Fruit fly (Drosophila melanogaster) whole organism, embryonic: Measurements from ENCODE around the gene CG5254.
A peak's percentile ranks its signal among the peaks of the same experiment; 100 is the strongest.

Experiments
- ATbp ChIP-seq: fragments of 200-800 bp; sonication (Bioruptor generic); optimal IDR thresholded peaks from 2 replicates; lab custom pipeline; 2017; ENCODE audit warnings: missing biosample characterization, mild to moderate bottlenecking, missing genetic modification characterization, missing genetic modification reagents
- Ada2b ChIP-seq: fragments of 200-800 bp; sonication (Bioruptor generic); IDR thresholded peaks from 2 replicates; pipeline ENCODE4 v1.3.6; 2022; ENCODE audit warnings: missing biosample characterization, missing genetic modification characterization
- Adf1 ChIP-seq: fragments of 200-800 bp; sonication (Bioruptor generic); IDR thresholded peaks from 2 replicates; pipeline ENCODE4 v1.3.6; 2022; ENCODE audit warnings: missing biosample characterization, missing genetic modification characterization
- Atf3 ChIP-seq: fragments of 200-800 bp; sonication (Bioruptor generic); optimal IDR thresholded peaks from 3 replicates; lab custom pipeline; 2016; ENCODE audit warnings: missing biosample characterization, missing genetic modification characterization
- Atf6 ChIP-seq: fragments of 200-800 bp; sonication (Bioruptor generic); IDR thresholded peaks from 2 replicates; pipeline ENCODE4 v1.3.6; 2022; ENCODE audit warnings: missing biosample characterization, missing genetic modification characterization
- Bteb2 ChIP-seq: fragments of 200-800 bp; sonication (Bioruptor generic); optimal IDR thresholded peaks from 2 replicates; lab custom pipeline; 2016; ENCODE audit warnings: missing biosample characterization, missing genetic modification characterization
- C15 ChIP-seq: fragments of 200-800 bp; sonication (Bioruptor generic); IDR thresholded peaks from 3 replicates; pipeline ENCODE4 v1.3.6; 2022; ENCODE audit warnings: missing biosample characterization, missing genetic modification characterization
- CG1024 ChIP-seq: fragments of 200-800 bp; sonication (Bioruptor generic); IDR thresholded peaks from 2 replicates; pipeline ENCODE4 v1.3.6; 2022; ENCODE audit warnings: missing biosample characterization, missing genetic modification characterization
- CG10979 ChIP-seq: fragments of 200-800 bp; sonication (Bioruptor generic); optimal IDR thresholded peaks from 2 replicates; lab custom pipeline; 2018; ENCODE audit warnings: missing biosample characterization, mild to moderate bottlenecking, missing genetic modification characterization, moderate library complexity
- CG11695 ChIP-seq: fragments of 200-800 bp; sonication (Bioruptor generic); IDR thresholded peaks from 3 replicates; pipeline ENCODE4 v1.3.6; 2022; ENCODE audit warnings: missing biosample characterization, missing genetic modification characterization
- CG12942 ChIP-seq: fragments of 200-800 bp; sonication (Bioruptor generic); optimal IDR thresholded peaks from 3 replicates; lab custom pipeline; 2016; ENCODE audit warnings: missing biosample characterization, missing genetic modification characterization
- CG13296 ChIP-seq: fragments of 200-800 bp; sonication (Bioruptor generic); optimal IDR thresholded peaks from 3 replicates; lab custom pipeline; 2018; ENCODE audit warnings: missing biosample characterization, mild to moderate bottlenecking, missing genetic modification characterization
- CG14710 ChIP-seq: fragments of 200-800 bp; sonication (Bioruptor generic); optimal IDR thresholded peaks from 3 replicates; lab custom pipeline; 2019; ENCODE audit warnings: missing biosample characterization, mild to moderate bottlenecking, missing genetic modification characterization, moderate library complexity
- CG15601 ChIP-seq: fragments of 200-800 bp; sonication (Bioruptor generic); optimal IDR thresholded peaks from 3 replicates; lab custom pipeline; 2019; ENCODE audit warnings: missing biosample characterization, mild to moderate bottlenecking, missing genetic modification characterization, moderate library complexity
- CG1603 ChIP-seq: fragments of 200-800 bp; sonication (Bioruptor generic); optimal IDR thresholded peaks from 2 replicates; lab custom pipeline; 2019; ENCODE audit warnings: missing biosample characterization, mild to moderate bottlenecking, missing genetic modification characterization, moderate library complexity
- CG1647 ChIP-seq: fragments of 200-800 bp; sonication (Bioruptor generic); optimal IDR thresholded peaks from 3 replicates; lab custom pipeline; 2016; ENCODE audit warnings: missing biosample characterization, missing genetic modification characterization
- CG16813 ChIP-seq: fragments of 200-800 bp; sonication (Bioruptor generic); IDR thresholded peaks from 3 replicates; pipeline ENCODE4 v1.3.6; 2022; ENCODE audit warnings: missing biosample characterization, missing genetic modification characterization; ENCODE audit not compliant: partially characterized antibody
- CG3065 ChIP-seq: fragments of 200-800 bp; sonication (Bioruptor generic); optimal IDR thresholded peaks from 2 replicates; lab custom pipeline; 2016; ENCODE audit warnings: missing biosample characterization, missing genetic modification characterization
- CG34224 ChIP-seq: fragments of 200-800 bp; sonication (Bioruptor generic); IDR thresholded peaks from 3 replicates; pipeline ENCODE4 v1.3.6; 2022; ENCODE audit warnings: missing biosample characterization, missing genetic modification characterization; ENCODE audit not compliant: partially characterized antibody
- CG5180 ChIP-seq: fragments of 200-800 bp; sonication (Bioruptor generic); optimal IDR thresholded peaks from 3 replicates; lab custom pipeline; 2017; ENCODE audit warnings: missing biosample characterization, missing genetic modification characterization, mild to moderate bottlenecking, moderate library complexity, missing genetic modification reagents
- CG6791 ChIP-seq: fragments of 200-800 bp; sonication (Bioruptor generic); IDR thresholded peaks from 3 replicates; pipeline ENCODE4 v1.3.6; 2022; ENCODE audit warnings: missing biosample characterization, missing genetic modification characterization; ENCODE audit not compliant: partially characterized antibody
- CG8944 ChIP-seq: fragments of 200-800 bp; sonication (Bioruptor generic); optimal IDR thresholded peaks from 3 replicates; lab custom pipeline; 2016; ENCODE audit warnings: missing biosample characterization, missing genetic modification characterization
- CG9797 ChIP-seq: fragments of 200-800 bp; sonication (Bioruptor generic); optimal IDR thresholded peaks from 3 replicates; lab custom pipeline; 2018; ENCODE audit warnings: missing biosample characterization, mild to moderate bottlenecking, missing genetic modification characterization
- CkIIα-i1 ChIP-seq: fragments of 200-800 bp; sonication (Bioruptor generic); IDR thresholded peaks from 2 replicates; pipeline ENCODE4 v1.3.6; 2022; ENCODE audit warnings: missing biosample characterization, missing genetic modification characterization
- Dref ChIP-seq: fragments of 200-800 bp; sonication (Bioruptor generic); IDR thresholded peaks from 2 replicates; pipeline ENCODE4 v1.3.6; 2022; ENCODE audit warnings: missing biosample characterization, missing genetic modification characterization
- Ets97D ChIP-seq: fragments of 200-800 bp; sonication (Bioruptor generic); optimal IDR thresholded peaks from 3 replicates; lab custom pipeline; 2016; ENCODE audit warnings: missing biosample characterization, missing genetic modification characterization
- Hand ChIP-seq: fragments of 200-800 bp; sonication (Bioruptor generic); optimal IDR thresholded peaks from 2 replicates; lab custom pipeline; 2017; ENCODE audit warnings: mild to moderate bottlenecking, missing biosample characterization, missing genetic modification reagents, missing genetic modification characterization
- Hey ChIP-seq: fragments of 200-800 bp; sonication (Bioruptor generic); optimal IDR thresholded peaks from 3 replicates; lab custom pipeline; 2018; ENCODE audit warnings: missing biosample characterization, mild to moderate bottlenecking, missing genetic modification characterization
- Hr3 ChIP-seq: fragments of 200-800 bp; sonication (Bioruptor generic); optimal IDR thresholded peaks from 3 replicates; lab custom pipeline; 2016; ENCODE audit warnings: missing biosample characterization, missing genetic modification characterization
- MBD-R2 ChIP-seq: fragments of 200-800 bp; sonication (Bioruptor generic); IDR thresholded peaks from 2 replicates; pipeline ENCODE4 v1.3.6; 2022; ENCODE audit warnings: missing biosample characterization, missing genetic modification characterization
- Nf-YC ChIP-seq: fragments of 200-800 bp; optimal IDR thresholded peaks from 3 replicates; lab custom pipeline; 2019; ENCODE audit warnings: missing biosample characterization, mild to moderate bottlenecking, missing genetic modification characterization, moderate library complexity
- Scr ChIP-seq: fragments of 200-800 bp; sonication (Bioruptor generic); IDR thresholded peaks from 2 replicates; pipeline ENCODE4 v1.3.6; 2022; ENCODE audit warnings: missing biosample characterization, missing genetic modification characterization; ENCODE audit not compliant: partially characterized antibody
- Sin3A ChIP-seq: fragments of >200 bp; optimal IDR thresholded peaks from 2 replicates; lab custom pipeline; 2018
- Vsx1 ChIP-seq: fragments of 200-800 bp; sonication (Bioruptor generic); optimal IDR thresholded peaks from 2 replicates; lab custom pipeline; 2017; ENCODE audit warnings: missing biosample characterization, mild to moderate bottlenecking, missing genetic modification characterization, missing genetic modification reagents
- YL-1 ChIP-seq: fragments of 200-800 bp; sonication (Bioruptor generic); optimal IDR thresholded peaks from 3 replicates; lab custom pipeline; 2017; ENCODE audit warnings: missing biosample characterization, mild to moderate bottlenecking, missing genetic modification characterization
- ase ChIP-seq: fragments of 200-800 bp; sonication (Bioruptor generic); IDR thresholded peaks from 3 replicates; pipeline ENCODE4 v1.3.6; 2022; ENCODE audit warnings: missing biosample characterization, missing genetic modification characterization
- az2 ChIP-seq: fragments of 200-800 bp; sonication (Bioruptor generic); optimal IDR thresholded peaks from 3 replicates; lab custom pipeline; 2016; ENCODE audit warnings: missing biosample characterization, missing genetic modification characterization
- bbx ChIP-seq: fragments of 200-800 bp; sonication (Bioruptor generic); IDR thresholded peaks from 2 replicates; pipeline ENCODE4 v1.3.6; 2022; ENCODE audit warnings: missing biosample characterization, missing genetic modification characterization; ENCODE audit not compliant: partially characterized antibody
- br ChIP-seq: fragments of >200 bp; optimal IDR thresholded peaks from 2 replicates; lab custom pipeline; 2017
- caup ChIP-seq: fragments of 200-800 bp; sonication (Bioruptor generic); optimal IDR thresholded peaks from 3 replicates; lab custom pipeline; 2017; ENCODE audit warnings: missing biosample characterization, mild to moderate bottlenecking, missing genetic modification characterization, moderate library complexity; ENCODE audit not compliant: severe bottlenecking
- da ChIP-seq: fragments of 200-800 bp; sonication (Bioruptor generic); optimal IDR thresholded peaks from 2 replicates; lab custom pipeline; 2016; ENCODE audit warnings: missing biosample characterization, missing genetic modification characterization
- emc ChIP-seq: fragments of 200-800 bp; sonication (Bioruptor generic); optimal IDR thresholded peaks from 2 replicates; lab custom pipeline; 2016; ENCODE audit warnings: missing biosample characterization, missing genetic modification characterization
- grn ChIP-seq: fragments of 200-800 bp; sonication (Bioruptor generic); optimal IDR thresholded peaks from 3 replicates; lab custom pipeline; 2017; ENCODE audit warnings: missing biosample characterization, missing genetic modification characterization
- gro ChIP-seq: fragments of 200-800 bp; sonication (Bioruptor generic); optimal IDR thresholded peaks from 2 replicates; lab custom pipeline; 2016; ENCODE audit warnings: missing biosample characterization, missing genetic modification characterization
- gsb ChIP-seq: fragments of 200-800 bp; sonication (Bioruptor generic); IDR thresholded peaks from 2 replicates; pipeline ENCODE4 v1.3.6; 2022; ENCODE audit warnings: missing biosample characterization, missing genetic modification characterization
- ind ChIP-seq: fragments of 200-800 bp; sonication (Bioruptor generic); optimal IDR thresholded peaks from 3 replicates; lab custom pipeline; 2016; ENCODE audit warnings: missing biosample characterization, missing genetic modification characterization
- klu ChIP-seq: fragments of 200-800 bp; sonication (Bioruptor generic); IDR thresholded peaks from 2 replicates; pipeline ENCODE4 v1.3.6; 2022; ENCODE audit warnings: missing biosample characterization, missing genetic modification characterization
- pros ChIP-seq: fragments of 200-800 bp; sonication (Bioruptor generic); optimal IDR thresholded peaks from 3 replicates; lab custom pipeline; 2019; ENCODE audit warnings: missing biosample characterization, mild to moderate bottlenecking, missing genetic modification characterization, moderate library complexity
- sna ChIP-seq: fragments of 200-800 bp; sonication (Bioruptor generic); IDR thresholded peaks from 2 replicates; pipeline ENCODE4 v1.3.6; 2022; ENCODE audit warnings: missing biosample characterization, missing genetic modification characterization; ENCODE audit not compliant: partially characterized antibody
- trem ChIP-seq: fragments of 200-800 bp; optimal IDR thresholded peaks from 3 replicates; lab custom pipeline; 2019; ENCODE audit warnings: missing biosample characterization, mild to moderate bottlenecking, missing genetic modification characterization, moderate library complexity
- twi ChIP-seq: fragments of 200-800 bp; optimal IDR thresholded peaks from 2 replicates; lab custom pipeline; 2019; ENCODE audit warnings: missing biosample characterization, mild to moderate bottlenecking, missing genetic modification characterization, moderate library complexity
- wor ChIP-seq: fragments of 200-800 bp; sonication (Bioruptor generic); IDR thresholded peaks from 2 replicates; pipeline ENCODE4 v1.3.6; 2022; ENCODE audit warnings: missing biosample characterization, missing genetic modification characterization

CG5254 gene

DNA sequence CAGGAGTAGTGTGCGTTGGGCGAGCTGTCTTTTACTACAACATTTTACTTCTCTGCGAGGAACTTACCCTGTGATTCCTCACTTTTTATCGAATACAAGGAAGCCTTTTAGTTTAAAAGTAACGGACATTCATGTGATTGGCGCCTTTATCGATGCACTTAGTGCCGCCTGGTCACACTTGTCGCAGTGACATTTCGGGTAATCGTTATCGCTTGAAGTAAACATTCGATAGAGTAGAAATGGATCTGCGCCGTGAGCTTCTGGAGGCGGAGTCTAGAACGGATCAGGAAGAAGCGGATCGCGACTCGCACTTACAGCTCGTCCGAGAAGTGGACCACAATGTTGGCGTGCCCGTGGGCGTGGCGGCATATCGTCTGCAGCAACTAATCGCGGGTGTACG lies 42.8 kb downstream of the CG5254 start, which contains the start of gene CG16989 (continued):
- no peak for TF ChIP-seq Hand
- peak; percentile 39 for TF ChIP-seq Ets97D
- TF ChIP-seq gro = no peak
- no peak for TF ChIP-seq ATbp
- peak; percentile 26 for TF ChIP-seq Sin3A (lab: Kevin White, UChicago)
- no peak for TF ChIP-seq emc (GFP tag; lab: Kevin White, UChicago)
- no peak for TF ChIP-seq CG11695 (GFP tag; lab: Robert Waterston, UW)
- no peak for TF ChIP-seq CG34224 (GFP tag; lab: Robert Waterston, UW)
- no peak for TF ChIP-seq CG3065 (GFP tag; lab: Kevin White, UChicago)
- TF ChIP-seq ind = no peak
- TF ChIP-seq CG1024 (GFP tag; lab: Robert Waterston, UW) = no peak
- no peak for TF ChIP-seq Hr3 (GFP tag; lab: Kevin White, UChicago)
- peak; percentile 63; the same call in 1 of the 2 replicates for TF ChIP-seq MBD-R2 (GFP tag; lab: Robert Waterston, UW)
- peak; percentile 51 for TF ChIP-seq YL-1
- TF ChIP-seq Hey = no peak
- peak; percentile 23 for TF ChIP-seq Nf-YC (tag; lab: Kevin White, UChicago)
- TF ChIP-seq CG12942 (GFP tag; lab: Kevin White, UChicago) = no peak
- no peak for TF ChIP-seq az2 (GFP tag; lab: Kevin White, UChicago)
- no peak for TF ChIP-seq Atf6 (GFP tag; lab: Robert Waterston, UW)
- no peak for TF ChIP-seq CkIIα-i1 (GFP tag; lab: Robert Waterston, UW)
- TF ChIP-seq CG9797 (GFP tag; lab: Kevin White, UChicago) = peak; percentile 80
- TF ChIP-seq CG6791 (GFP tag; lab: Robert Waterston, UW) = peak; percentile 63; the same call in 2 of the 3 replicates
- TF ChIP-seq CG1647 (GFP tag; lab: Kevin White, UChicago) = no peak
- no peak for TF ChIP-seq klu
- TF ChIP-seq Adf1 (GFP tag; lab: Robert Waterston, UW) = no peak
- TF ChIP-seq CG5180 (GFP tag; lab: Kevin White, UChicago) = no peak
- no peak for TF ChIP-seq Ada2b
- TF ChIP-seq wor = no peak
- TF ChIP-seq grn (GFP tag; lab: Kevin White, UChicago) = no peak
- no peak for TF ChIP-seq ase (GFP tag; lab: Robert Waterston, UW)
- TF ChIP-seq trem = peak; percentile 52
- TF ChIP-seq Bteb2 (GFP tag; lab: Kevin White, UChicago) = no peak
- TF ChIP-seq twi (tag; lab: Kevin White, UChicago) = no peak
- TF ChIP-seq sna = peak; percentile 38; the same call in 1 of the 2 replicates
- TF ChIP-seq CG8944 = no peak
- peak; percentile 58; the same call in 2 of the 3 replicates for TF ChIP-seq CG16813 (GFP tag; lab: Robert Waterston, UW)
- peak; percentile 59 for TF ChIP-seq bbx
- TF ChIP-seq CG13296 (GFP tag; lab: Kevin White, UChicago) = no peak
- no peak for TF ChIP-seq gsb (GFP tag; lab: Robert Waterston, UW)
- TF ChIP-seq br (lab: Kevin White, UChicago) = no peak
- TF ChIP-seq Dref (GFP tag; lab: Robert Waterston, UW) = peak; percentile 80
- TF ChIP-seq CG14710 (tag; lab: Kevin White, UChicago) = peak; percentile 31
- no peak for TF ChIP-seq Atf3
- peak; percentile 55 for TF ChIP-seq Scr
- TF ChIP-seq CG10979 (tag; lab: Kevin White, UChicago) = no peak
- no peak for TF ChIP-seq da (GFP tag; lab: Kevin White, UChicago)
- no peak for TF ChIP-seq caup (GFP tag; lab: Kevin White, UChicago)
- TF ChIP-seq Vsx1 = no peak
- no peak for TF ChIP-seq C15
- TF ChIP-seq pros (GFP tag; lab: Kevin White, UChicago) = no peak
- TF ChIP-seq CG15601 (tag; lab: Kevin White, UChicago) = no peak
- peak; percentile 61 for TF ChIP-seq CG1603 (tag; lab: Kevin White, UChicago)
